Worm (Caenorhabditis elegans): ENCODE measurements around the gene R09F10.8.

Gene R09F10.8

ce11 chrX:8355350-8355749 is 29.1 kb upstream of the R09F10.8 start:
- peak; percentile 88 for TF ChIP-seq elt-2 (tag; optimal IDR thresholded peaks at IDR 0.05)
- no peak for TF ChIP-seq nhr-43 (tag; optimal IDR thresholded peaks at IDR 0.05; ENCODE audit: poor library complexity, severe bottlenecking)
- TF ChIP-seq pha-4 (tag; optimal IDR thresholded peaks at IDR 0.05) = peak; percentile 72
- peak; percentile 92 for TF ChIP-seq pqm-1 (tag; optimal IDR thresholded peaks at IDR 0.05)
- TF ChIP-seq nhr-76 (tag; optimal IDR thresholded peaks at IDR 0.05) = no peak

ce11 chrX:8354284-8354784 is 28.1 kb upstream of the R09F10.8 start:
- TF ChIP-seq tbx-2 (tag; optimal IDR thresholded peaks at IDR 0.05) (no peak), sea-2 (GFP tag; optimal IDR thresholded peaks at IDR 0.05) (no peak), ztf-11 (tag; optimal IDR thresholded peaks at IDR 0.05) (no peak), ceh-82 (tag; optimal IDR thresholded peaks at IDR 0.05) (no peak), nhr-12 (tag; optimal IDR thresholded peaks at IDR 0.05) (no peak), nhr-67 (tag; optimal IDR thresholded peaks at IDR 0.05) (no peak), elt-3 (tag; optimal IDR thresholded peaks at IDR 0.05) (no peak), snpc-4 (tag; optimal IDR thresholded peaks at IDR 0.05) (no peak), nhr-237 (tag; optimal IDR thresholded peaks at IDR 0.05) (no peak), lin-15B (tag; optimal IDR thresholded peaks at IDR 0.05) (no peak), nhr-77 (tag; optimal IDR thresholded peaks at IDR 0.05) (no peak)

ce11 chrX:8350984-8351383 is 24.7 kb upstream of the R09F10.8 start, which contains the start of gene npr-28:
Gene npr-28 (minus strand): TSS chrX:8351084.
- TF ChIP-seq nhr-11 (tag; optimal IDR thresholded peaks at IDR 0.05) (no peak), nhr-67 (tag; optimal IDR thresholded peaks at IDR 0.05) (no peak), jun-1 (tag; optimal IDR thresholded peaks at IDR 0.05) (no peak), nhr-77 (tag; optimal IDR thresholded peaks at IDR 0.05) (no peak), ceh-9 (tag; optimal IDR thresholded peaks at IDR 0.05) (no peak), fkh-2 (tag; optimal IDR thresholded peaks at IDR 0.05) (no peak), ztf-11 (tag; optimal IDR thresholded peaks at IDR 0.05) (no peak), elt-3 (tag; optimal IDR thresholded peaks at IDR 0.05) (no peak), nhr-76 (tag; optimal IDR thresholded peaks at IDR 0.05) (no peak), ZK546.5 (tag; optimal IDR thresholded peaks at IDR 0.05) (no peak), snpc-4 (tag; optimal IDR thresholded peaks at IDR 0.05) (no peak), nhr-43 (tag; optimal IDR thresholded peaks at IDR 0.05; ENCODE audit: poor library complexity, severe bottlenecking) (no peak), eor-1 (tag; optimal IDR thresholded peaks at IDR 0.05) (no peak), nhr-237 (tag; optimal IDR thresholded peaks at IDR 0.05) (no peak), nhr-12 (tag; optimal IDR thresholded peaks at IDR 0.05) (no peak)

ce11 chrX:8346248-8346647 is 20.0 kb upstream of the R09F10.8 start, which contains the start of gene drd-5:
Gene drd-5 (minus strand): TSS chrX:8346348.
- TF ChIP-seq elt-2 (tag; optimal IDR thresholded peaks at IDR 0.05) (peak; percentile 59), nhr-77 (tag; optimal IDR thresholded peaks at IDR 0.05) (no peak)

- TF ChIP-seq eor-1 (tag; optimal IDR thresholded peaks at IDR 0.05) (no peak), ama-1 (optimal IDR thresholded peaks at IDR 0.05) (no peak), nhr-76 (tag; optimal IDR thresholded peaks at IDR 0.05) (no peak), nhr-11 (tag; optimal IDR thresholded peaks at IDR 0.05) (no peak), lin-39 (tag; optimal IDR thresholded peaks at IDR 0.05) (no peak), nhr-28 (tag; optimal IDR thresholded peaks at IDR 0.05) (no peak), elt-3 (tag; optimal IDR thresholded peaks at IDR 0.05) (no peak), daf-12 (tag; optimal IDR thresholded peaks at IDR 0.05) (no peak), R02D3.7 (tag; optimal IDR thresholded peaks at IDR 0.05) (no peak), unc-39 (tag; optimal IDR thresholded peaks at IDR 0.05) (no peak), mml-1 (tag; optimal IDR thresholded peaks at IDR 0.05) (no peak), mdl-1 (tag; optimal IDR thresholded peaks at IDR 0.05) (no peak), nhr-43 (tag; optimal IDR thresholded peaks at IDR 0.05; ENCODE audit: poor library complexity, severe bottlenecking) (no peak), fkh-2 (tag; optimal IDR thresholded peaks at IDR 0.05) (no peak), zag-1 (tag; optimal IDR thresholded peaks at IDR 0.05) (no peak), egl-5 (tag; optimal IDR thresholded peaks at IDR 0.05) (no peak), nfya-1 (tag; optimal IDR thresholded peaks at IDR 0.05; ENCODE audit: insufficient read depth) (no peak), tbx-2 (tag; optimal IDR thresholded peaks at IDR 0.05) (no peak), nhr-237 (tag; optimal IDR thresholded peaks at IDR 0.05) (no peak), ceh-28 (tag; optimal IDR thresholded peaks at IDR 0.05) (no peak)
Observed at ce11 chrX:8341675-8342074, 15.4 kb upstream of the R09F10.8 start, which contains the start of gene F55E10.1. Gene F55E10.1 (plus strand): TSS chrX:8341975.

All from whole organism, L3 larva.